Worm (Caenorhabditis elegans): ENCODE data around the gene C26B2.7.

Gene C26B2.7

DNA sequence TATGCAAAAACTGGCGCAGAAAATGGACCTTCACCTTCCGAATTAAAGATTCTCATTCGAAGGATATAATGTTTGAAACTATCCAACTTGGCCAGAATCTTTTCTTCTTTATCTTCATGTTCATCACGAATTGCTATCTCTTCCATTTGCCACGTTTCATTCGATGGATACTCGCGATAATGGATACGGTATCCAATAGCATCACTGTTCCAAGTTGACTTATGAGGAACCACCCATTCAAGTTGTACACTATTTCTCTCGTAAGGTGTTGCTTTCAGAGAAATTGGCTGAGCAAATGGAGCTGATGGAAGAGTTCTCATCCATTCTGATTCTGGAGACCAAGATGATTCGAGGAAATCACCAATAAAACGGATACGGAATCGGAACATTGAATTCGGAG, 21.4 kb upstream of the C26B2.7 start:
- no peak for TF ChIP-seq M03D4.4 (tag; optimal IDR thresholded peaks at IDR 0.05)
- TF ChIP-seq nhr-12 (tag; optimal IDR thresholded peaks at IDR 0.05) = no peak
- TF ChIP-seq elt-3 (tag; optimal IDR thresholded peaks at IDR 0.05) = no peak
- TF ChIP-seq tbx-8 (GFP tag; optimal IDR thresholded peaks at IDR 0.05) = no peak
- TF ChIP-seq cnd-1 (tag; optimal IDR thresholded peaks at IDR 0.05) = no peak
- no peak for TF ChIP-seq pha-4 (tag; optimal IDR thresholded peaks at IDR 0.05)
- no peak for TF ChIP-seq lin-13 (tag; optimal IDR thresholded peaks at IDR 0.05)
- TF ChIP-seq ceh-83 (GFP tag; optimal IDR thresholded peaks at IDR 0.05) = no peak
- no peak for TF ChIP-seq elt-1 (tag; optimal IDR thresholded peaks at IDR 0.05; ENCODE audit: borderline replicate concordance, insufficient read depth)
- TF ChIP-seq unc-120 (tag; optimal IDR thresholded peaks at IDR 0.05; ENCODE audit: poor library complexity, severe bottlenecking) = no peak
- no peak for TF ChIP-seq nhr-237 (tag; optimal IDR thresholded peaks at IDR 0.05)
- TF ChIP-seq sptf-1 (tag; optimal IDR thresholded peaks at IDR 0.05) = no peak
- TF ChIP-seq mab-5 (tag; optimal IDR thresholded peaks at IDR 0.05) = no peak

DNA sequence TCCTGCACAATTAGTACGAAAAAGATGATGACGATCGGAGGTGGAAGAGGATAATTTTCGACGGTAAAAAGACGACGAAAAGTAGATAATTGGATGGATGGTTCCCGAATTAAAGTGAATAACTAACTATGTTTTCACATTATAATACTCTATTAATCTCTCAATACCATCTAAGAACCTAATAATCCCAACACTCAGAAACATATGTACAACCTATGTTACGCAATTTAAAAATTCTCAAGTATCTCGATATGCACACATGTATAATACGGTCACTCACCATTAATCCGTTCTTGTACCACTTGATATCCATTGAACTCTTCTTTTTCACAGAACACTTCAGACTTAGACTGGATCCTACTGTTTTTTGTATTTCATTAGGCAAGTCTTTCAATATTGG, 15.3 kb upstream of the C26B2.7 start:
- TF ChIP-seq lin-32 (GFP tag; optimal IDR thresholded peaks at IDR 0.05) (no peak), unc-39 (tag; optimal IDR thresholded peaks at IDR 0.05) (no peak), flh-1 (GFP tag; optimal IDR thresholded peaks at IDR 0.05) (no peak), nhr-2 (tag; optimal IDR thresholded peaks at IDR 0.05) (peak; percentile 85), ceh-83 (GFP tag; optimal IDR thresholded peaks at IDR 0.05) (no peak), sem-2 (GFP tag; optimal IDR thresholded peaks at IDR 0.05) (no peak), lsy-2 (tag; optimal IDR thresholded peaks at IDR 0.05) (no peak), zip-8 (tag; optimal IDR thresholded peaks at IDR 0.05) (peak; percentile 38)

DNA sequence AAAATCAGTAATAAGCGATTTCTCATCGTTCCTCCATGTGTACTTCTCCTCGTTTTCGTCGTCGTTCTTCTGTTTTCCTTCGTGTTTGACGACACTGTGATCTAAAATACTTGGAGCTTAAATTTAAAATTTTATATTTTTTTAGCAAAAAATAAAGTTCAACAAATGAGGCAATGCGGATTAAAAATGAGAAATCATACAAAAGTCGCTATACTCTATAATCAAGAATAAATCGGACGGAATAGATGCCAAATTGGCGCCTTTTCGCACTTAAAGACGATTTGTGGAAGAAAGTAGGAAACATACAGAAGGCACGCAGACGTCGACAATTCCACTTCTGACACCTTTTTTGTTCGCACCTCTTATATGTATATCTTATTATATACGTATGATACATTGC, 12.1 kb upstream of the C26B2.7 start, which contains the start of gene rig-4:
Gene rig-4 (minus strand): TSS at position 101 of the 400 bp plus-strand sequence.
- no peak for TF ChIP-seq nhr-2 (tag; optimal IDR thresholded peaks at IDR 0.05)
- no peak for TF ChIP-seq mab-5 (tag; optimal IDR thresholded peaks at IDR 0.05)
- TF ChIP-seq ces-1 (GFP tag; optimal IDR thresholded peaks at IDR 0.05) = no peak
- no peak for TF ChIP-seq blmp-1 (tag; optimal IDR thresholded peaks at IDR 0.05)
- TF ChIP-seq zip-8 (tag; optimal IDR thresholded peaks at IDR 0.05) = no peak
- TF ChIP-seq mep-1 (tag; optimal IDR thresholded peaks at IDR 0.05) = no peak
- no peak for TF ChIP-seq snpc-4 (tag; optimal IDR thresholded peaks at IDR 0.05)
- TF ChIP-seq nhr-28 (tag; optimal IDR thresholded peaks at IDR 0.05) = no peak
- no peak for TF ChIP-seq nhr-76 (tag; optimal IDR thresholded peaks at IDR 0.05)
- TF ChIP-seq drap-1 (GFP tag; optimal IDR thresholded peaks at IDR 0.05) = no peak
- no peak for TF ChIP-seq elt-3 (tag; optimal IDR thresholded peaks at IDR 0.05)

DNA sequence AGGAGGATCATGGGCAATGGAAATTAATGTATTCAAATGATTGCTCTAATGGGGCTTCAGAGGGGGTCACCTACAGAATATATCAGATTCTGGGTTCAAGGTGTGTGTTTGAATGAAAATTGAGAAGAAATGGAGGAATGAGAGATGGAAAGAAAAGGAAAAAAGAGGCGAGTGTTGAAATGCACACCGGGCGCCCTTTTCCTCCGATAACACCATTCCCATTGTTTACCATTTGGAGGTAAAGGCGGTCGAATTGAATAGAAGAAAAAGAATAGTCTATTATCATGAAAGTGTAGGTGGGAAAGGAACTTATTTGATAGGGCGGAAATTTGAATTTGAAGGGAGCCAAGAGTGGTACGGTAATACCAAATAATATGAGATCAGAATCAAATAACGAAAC, 10.7 kb upstream of the C26B2.7 start:
- TF ChIP-seq pha-4 (tag; optimal IDR thresholded peaks at IDR 0.05) (no peak), M03D4.4 (tag; optimal IDR thresholded peaks at IDR 0.05) (no peak), nhr-237 (tag; optimal IDR thresholded peaks at IDR 0.05) (no peak), lin-32 (GFP tag; optimal IDR thresholded peaks at IDR 0.05) (no peak)

DNA sequence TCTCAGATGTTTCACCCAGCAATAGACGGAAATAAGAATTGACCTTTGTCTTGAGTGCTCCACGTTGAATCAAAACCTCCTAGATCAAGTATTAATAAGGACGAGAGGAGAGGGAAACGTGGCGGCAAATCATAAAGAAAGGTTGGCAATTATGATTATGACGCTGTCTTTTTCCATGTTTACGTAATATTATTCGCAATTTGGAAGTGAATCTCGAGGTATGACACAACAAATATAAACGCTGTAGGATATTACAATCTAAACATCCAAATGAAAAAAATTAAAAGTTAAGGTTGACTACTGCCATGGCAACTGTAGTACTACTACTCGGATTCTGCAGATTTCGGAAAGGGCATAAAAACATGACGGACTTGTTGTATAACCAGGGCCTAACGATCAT, 9.9 kb upstream of the C26B2.7 start:
- TF ChIP-seq blmp-1 (tag; optimal IDR thresholded peaks at IDR 0.05) (no peak), drap-1 (GFP tag; optimal IDR thresholded peaks at IDR 0.05) (no peak), nhr-28 (tag; optimal IDR thresholded peaks at IDR 0.05) (no peak), nhr-12 (tag; optimal IDR thresholded peaks at IDR 0.05) (no peak), zip-8 (tag; optimal IDR thresholded peaks at IDR 0.05) (peak; percentile 51), ztf-11 (tag; optimal IDR thresholded peaks at IDR 0.05) (no peak), sptf-1 (tag; optimal IDR thresholded peaks at IDR 0.05) (no peak), nhr-2 (tag; optimal IDR thresholded peaks at IDR 0.05) (peak; percentile 68), lsy-2 (tag; optimal IDR thresholded peaks at IDR 0.05) (no peak), snpc-4 (tag; optimal IDR thresholded peaks at IDR 0.05) (no peak), nhr-76 (tag; optimal IDR thresholded peaks at IDR 0.05) (no peak), elt-3 (tag; optimal IDR thresholded peaks at IDR 0.05) (no peak), mab-5 (tag; optimal IDR thresholded peaks at IDR 0.05) (no peak), M03D4.4 (tag; optimal IDR thresholded peaks at IDR 0.05) (no peak), lin-13 (tag; optimal IDR thresholded peaks at IDR 0.05) (no peak), ceh-39 (tag; optimal IDR thresholded peaks at IDR 0.05) (no peak)

DNA sequence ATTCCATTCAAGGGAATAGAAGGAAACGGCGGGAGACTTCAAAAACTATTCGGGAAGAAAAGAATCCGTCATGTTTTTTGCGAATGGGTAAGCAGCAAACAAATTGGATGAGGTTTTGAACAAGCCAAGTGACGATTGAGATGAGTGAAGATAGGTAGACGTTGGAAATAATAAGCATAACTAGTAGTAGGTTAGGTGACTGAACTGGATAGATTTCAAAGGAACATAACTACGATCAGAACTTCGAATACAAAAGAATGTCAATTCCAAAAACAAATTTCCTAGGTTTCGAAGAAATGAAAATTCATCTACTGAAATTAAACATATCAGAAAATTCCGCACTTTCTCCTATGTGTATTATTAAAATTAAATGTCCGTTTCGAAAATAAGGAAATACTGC, 8.5 kb upstream of the C26B2.7 start:
- no peak for TF ChIP-seq bed-3 (GFP tag; optimal IDR thresholded peaks at IDR 0.05)
- no peak for TF ChIP-seq sptf-1 (tag; optimal IDR thresholded peaks at IDR 0.05)
- TF ChIP-seq lin-32 (GFP tag; optimal IDR thresholded peaks at IDR 0.05) = no peak
- no peak for TF ChIP-seq ztf-11 (tag; optimal IDR thresholded peaks at IDR 0.05)
